Fruit fly (Drosophila melanogaster): ENCODE measurements around the gene Hrd3.

Hrd3 gene

dm6 chr3R:23772808-23773207 lies 14.5 kb upstream of the Hrd3 start, which contains the start of gene tst:
TSS of gene tst (minus strand) at chr3R:23772859.
- peak; percentile 82 for TF ChIP-seq CG8301 (tag; optimal IDR thresholded peaks at IDR 0.05)
- TF ChIP-seq CG4496 (GFP tag; IDR thresholded peaks at IDR 0.05), result peak; percentile 94
- no peak for TF ChIP-seq CG13204 (GFP tag; optimal IDR thresholded peaks at IDR 0.05)
- TF ChIP-seq CG9948 (tag; optimal IDR thresholded peaks at IDR 0.05), result peak; percentile 87
- peak; percentile 76 for TF ChIP-seq CG10348 (GFP tag; IDR thresholded peaks at IDR 0.05)
- peak; percentile 49 for TF ChIP-seq gl (tag; optimal IDR thresholded peaks at IDR 0.05)
- TF ChIP-seq Pif1B (GFP tag; optimal IDR thresholded peaks at IDR 0.05), result no peak
- peak; percentile 95 for TF ChIP-seq Ets98B (GFP tag; IDR thresholded peaks at IDR 0.05)
- peak; percentile 95 for TF ChIP-seq rn (GFP tag; IDR thresholded peaks at IDR 0.05)
- peak; percentile 84 for TF ChIP-seq CG12605 (GFP tag; IDR thresholded peaks at IDR 0.05)
- TF ChIP-seq CG14655 (GFP tag; optimal IDR thresholded peaks at IDR 0.05), result peak; percentile 91
- TF ChIP-seq CG8159 (tag; optimal IDR thresholded peaks at IDR 0.05), result peak; percentile 87
- peak; percentile 87 for TF ChIP-seq Snoo (tag; optimal IDR thresholded peaks at IDR 0.05)
- peak; percentile 95 for TF ChIP-seq CG32121 (GFP tag; IDR thresholded peaks at IDR 0.05)
- TF ChIP-seq D1 (tag; optimal IDR thresholded peaks at IDR 0.05), result no peak
- TF ChIP-seq CG15710 (tag; optimal IDR thresholded peaks at IDR 0.05), result peak; percentile 89
- no peak for TF ChIP-seq Pif1A (GFP tag; optimal IDR thresholded peaks at IDR 0.05)
- no peak for TF ChIP-seq EcR (GFP tag; optimal IDR thresholded peaks at IDR 0.05)
- TF ChIP-seq fd96Ca (GFP tag; IDR thresholded peaks at IDR 0.05), result peak; percentile 94
- peak; percentile 89 for TF ChIP-seq CG17806 (tag; optimal IDR thresholded peaks at IDR 0.05)
- TF ChIP-seq CG34367 (tag; optimal IDR thresholded peaks at IDR 0.05), result peak; percentile 80

dm6 chr3R:23767417-23767853 lies 9.1 kb upstream of the Hrd3 start, which contains the start of the genes CG10214 and CG10375:
TSS of gene CG10214 (minus strand) at chr3R:23767488.
TSS of gene CG10375 (plus strand) at chr3R:23767712.
- TF ChIP-seq CG34367 (tag; optimal IDR thresholded peaks at IDR 0.05), result peak; percentile 14
- no peak for TF ChIP-seq rn (GFP tag; IDR thresholded peaks at IDR 0.05)
- peak; percentile 64 for TF ChIP-seq Ets98B (GFP tag; IDR thresholded peaks at IDR 0.05)
- peak; percentile 51 for TF ChIP-seq CG17806 (tag; optimal IDR thresholded peaks at IDR 0.05)
- peak; percentile 26 for TF ChIP-seq gl (tag; optimal IDR thresholded peaks at IDR 0.05)
- TF ChIP-seq CG32121 (GFP tag; IDR thresholded peaks at IDR 0.05), result peak; percentile 65
- TF ChIP-seq CG10348 (GFP tag; IDR thresholded peaks at IDR 0.05), result no peak
- peak; percentile 75 for TF ChIP-seq CG4496 (GFP tag; IDR thresholded peaks at IDR 0.05)
- TF ChIP-seq CG8159 (tag; optimal IDR thresholded peaks at IDR 0.05), result peak; percentile 61
- TF ChIP-seq EcR (GFP tag; optimal IDR thresholded peaks at IDR 0.05), result no peak
- TF ChIP-seq CG13204 (GFP tag; optimal IDR thresholded peaks at IDR 0.05), result no peak
- TF ChIP-seq CG14655 (GFP tag; optimal IDR thresholded peaks at IDR 0.05), result no peak
- TF ChIP-seq CG9948 (tag; optimal IDR thresholded peaks at IDR 0.05), result peak; percentile 29
- TF ChIP-seq Snoo (tag; optimal IDR thresholded peaks at IDR 0.05), result peak; percentile 48
- TF ChIP-seq CG12605 (GFP tag; IDR thresholded peaks at IDR 0.05), result peak; percentile 34; the same call in 1 of the 2 replicates
- TF ChIP-seq CG8301 (tag; optimal IDR thresholded peaks at IDR 0.05), result peak; percentile 62
- peak; percentile 55 for TF ChIP-seq CG15710 (tag; optimal IDR thresholded peaks at IDR 0.05)
- no peak for TF ChIP-seq D1 (tag; optimal IDR thresholded peaks at IDR 0.05)
- peak; percentile 67; the same call in 1 of the 3 replicates for TF ChIP-seq fd96Ca (GFP tag; IDR thresholded peaks at IDR 0.05)
- TF ChIP-seq Pif1A (GFP tag; optimal IDR thresholded peaks at IDR 0.05), result no peak
- no peak for TF ChIP-seq Pif1B (GFP tag; optimal IDR thresholded peaks at IDR 0.05)

- TF ChIP-seq CG17806 (tag; optimal IDR thresholded peaks at IDR 0.05) (peak; percentile 47), CG14655 (GFP tag; optimal IDR thresholded peaks at IDR 0.05) (no peak), CG32121 (GFP tag; IDR thresholded peaks at IDR 0.05) (peak; percentile 50), EcR (GFP tag; optimal IDR thresholded peaks at IDR 0.05) (peak; percentile 80), Snoo (tag; optimal IDR thresholded peaks at IDR 0.05) (peak; percentile 21), gl (tag; optimal IDR thresholded peaks at IDR 0.05) (peak; percentile 71), CG9948 (tag; optimal IDR thresholded peaks at IDR 0.05) (peak; percentile 33), Pif1A (GFP tag; optimal IDR thresholded peaks at IDR 0.05) (peak; percentile 20), CG10348 (GFP tag; IDR thresholded peaks at IDR 0.05) (no peak), CG34367 (tag; optimal IDR thresholded peaks at IDR 0.05) (peak; percentile 43), Pif1B (GFP tag; optimal IDR thresholded peaks at IDR 0.05) (peak; percentile 5), CG12605 (GFP tag; IDR thresholded peaks at IDR 0.05) (no peak; the same call in 1 of the 2 replicates), rn (GFP tag; IDR thresholded peaks at IDR 0.05) (no peak), CG4496 (GFP tag; IDR thresholded peaks at IDR 0.05) (peak; percentile 36; the same call in 1 of the 3 replicates), D1 (tag; optimal IDR thresholded peaks at IDR 0.05) (no peak), CG8159 (tag; optimal IDR thresholded peaks at IDR 0.05) (peak; percentile 75), CG8301 (tag; optimal IDR thresholded peaks at IDR 0.05) (peak; percentile 41), CG13204 (GFP tag; optimal IDR thresholded peaks at IDR 0.05) (peak; percentile 28), CG15710 (tag; optimal IDR thresholded peaks at IDR 0.05) (peak; percentile 62), Ets98B (GFP tag; IDR thresholded peaks at IDR 0.05) (peak; percentile 22; the same call in 1 of the 2 replicates), fd96Ca (GFP tag; IDR thresholded peaks at IDR 0.05) (no peak)
These were observed 5.4 kb upstream of the Hrd3 start, which contains the start of gene Lsd-1 for dm6 chr3R:23763622-23764273. TSS of gene Lsd-1 (plus strand) at chr3R:23763857.

dm6 chr3R:23763015-23763414 lies 4.7 kb upstream of the Hrd3 start, which contains the start of gene udt:
TSS of gene udt (minus strand) at chr3R:23763263.
- TF ChIP-seq CG8301 (tag; optimal IDR thresholded peaks at IDR 0.05) (no peak), Ets98B (GFP tag; IDR thresholded peaks at IDR 0.05) (no peak), fd96Ca (GFP tag; IDR thresholded peaks at IDR 0.05) (no peak), CG4496 (GFP tag; IDR thresholded peaks at IDR 0.05) (no peak), CG14655 (GFP tag; optimal IDR thresholded peaks at IDR 0.05) (no peak), CG32121 (GFP tag; IDR thresholded peaks at IDR 0.05) (no peak)

Data from whole organism, pupa.